Fruit fly (Drosophila melanogaster) whole organism, adult: ENCODE measurements around the gene CG3199.
A peak's percentile ranks its signal among the peaks of the same experiment; 100 is the strongest.

Experiments
- CG11617 ChIP-seq: fragments of 200-800 bp; sonication (Bioruptor generic); optimal IDR thresholded peaks from 2 replicates; lab custom pipeline; 2017; ENCODE audit warnings: mild to moderate bottlenecking, missing biosample characterization, missing genetic modification reagents, missing genetic modification characterization
- CG12768 ChIP-seq: fragments of 200-800 bp; sonication (Bioruptor generic); optimal IDR thresholded peaks from 2 replicates; lab custom pipeline; 2017; ENCODE audit warnings: missing biosample characterization, missing genetic modification characterization, mild to moderate bottlenecking, moderate library complexity, missing genetic modification reagents
- CG14711 ChIP-seq: fragments of 200-800 bp; sonication (Bioruptor generic); optimal IDR thresholded peaks from 2 replicates; lab custom pipeline; 2018; ENCODE audit warnings: missing biosample characterization, mild to moderate bottlenecking, missing genetic modification characterization, moderate library complexity
- CG1620 ChIP-seq: fragments of 200-800 bp; sonication (Bioruptor generic); optimal IDR thresholded peaks from 2 replicates; lab custom pipeline; 2016; ENCODE audit warnings: missing biosample characterization, missing genetic modification characterization
- CG33017 ChIP-seq: fragments of 200-800 bp; sonication (Bioruptor generic); optimal IDR thresholded peaks from 2 replicates; lab custom pipeline; 2018; ENCODE audit warnings: missing biosample characterization, mild to moderate bottlenecking, missing genetic modification characterization, moderate library complexity
- CG5204 ChIP-seq: fragments of 200-800 bp; sonication (Bioruptor generic); optimal IDR thresholded peaks from 2 replicates; lab custom pipeline; 2016; ENCODE audit warnings: missing biosample characterization, missing genetic modification characterization
- CG7045 ChIP-seq: fragments of 200-800 bp; sonication (Bioruptor generic); optimal IDR thresholded peaks from 2 replicates; lab custom pipeline; 2017; ENCODE audit warnings: missing biosample characterization, mild to moderate bottlenecking, missing genetic modification characterization
- CG7101 ChIP-seq: fragments of 200-800 bp; sonication (Bioruptor generic); optimal IDR thresholded peaks from 2 replicates; lab custom pipeline; 2018; ENCODE audit warnings: missing biosample characterization, mild to moderate bottlenecking, missing genetic modification characterization, moderate library complexity
- Clk ChIP-seq: fragments of 200-800 bp; sonication (Bioruptor generic); optimal IDR thresholded peaks from 2 replicates; lab custom pipeline; 2017; ENCODE audit warnings: missing biosample characterization, missing genetic modification characterization
- Crg-1 ChIP-seq: fragments of 200-800 bp; sonication (Bioruptor generic); optimal IDR thresholded peaks from 2 replicates; lab custom pipeline; 2016; ENCODE audit warnings: missing biosample characterization, missing genetic modification characterization
- Hr96 ChIP-seq: fragments of 200-800 bp; sonication (Bioruptor generic); optimal IDR thresholded peaks from 2 replicates; lab custom pipeline; 2016; ENCODE audit warnings: missing biosample characterization, missing genetic modification characterization
- Mnt ChIP-seq: fragments of 200-800 bp; sonication (Bioruptor generic); optimal IDR thresholded peaks from 2 replicates; lab custom pipeline; 2016; ENCODE audit warnings: missing biosample characterization, mild to moderate bottlenecking, missing genetic modification characterization
- bab1 ChIP-seq: fragments of 200-800 bp; sonication (Bioruptor generic); optimal IDR thresholded peaks from 3 replicates; lab custom pipeline; 2019; ENCODE audit warnings: missing biosample characterization, mild to moderate bottlenecking, missing genetic modification characterization, moderate library complexity
- cic ChIP-seq: fragments of 200-800 bp; sonication (Bioruptor generic); optimal IDR thresholded peaks from 2 replicates; lab custom pipeline; 2017; ENCODE audit warnings: missing biosample characterization, mild to moderate bottlenecking, missing genetic modification characterization, moderate library complexity
- cnc ChIP-seq, 2 experiments: fragments of >200 bp; optimal IDR thresholded peaks; 2 replicates each; lab custom pipeline; 2017
- kay ChIP-seq: fragments of 200-800 bp; sonication (Bioruptor generic); peaks from one replicate; lab custom pipeline; 2016; ENCODE audit warnings: missing biosample characterization, missing genetic modification characterization, borderline replicate concordance
- ovo ChIP-seq: fragments of 200-800 bp; sonication (Bioruptor generic); optimal IDR thresholded peaks from 2 replicates; lab custom pipeline; 2016; ENCODE audit warnings: missing biosample characterization, missing genetic modification characterization
- pad ChIP-seq: fragments of 200-800 bp; sonication (Bioruptor generic); optimal IDR thresholded peaks from 3 replicates; lab custom pipeline; 2017; ENCODE audit warnings: missing biosample characterization, missing genetic modification characterization, mild to moderate bottlenecking, moderate library complexity, missing genetic modification reagents
- tj ChIP-seq: fragments of 200-800 bp; sonication (Bioruptor generic); optimal IDR thresholded peaks from 3 replicates; lab custom pipeline; 2017; ENCODE audit warnings: missing biosample characterization, mild to moderate bottlenecking, missing genetic modification characterization, moderate library complexity
- toe ChIP-seq: fragments of 200-800 bp; sonication (Bioruptor generic); optimal IDR thresholded peaks from 2 replicates; lab custom pipeline; 2016; ENCODE audit warnings: missing biosample characterization, missing genetic modification characterization

CG3199 gene

dm6 chr3R:14162176-14162759, at the start of gene CG3199:
CG3199 (plus strand) TSS chr3R:14162709.
- TF ChIP-seq kay (no peak), tj (GFP tag; lab: Kevin White, UChicago) (no peak), Clk (no peak), CG5204 (GFP tag; lab: Kevin White, UChicago) (no peak), CG33017 (no peak), CG7045 (no peak), pad (GFP tag; lab: Kevin White, UChicago) (no peak), CG11617 (GFP tag; lab: Kevin White, UChicago) (no peak), Crg-1 (no peak)

dm6 chr3R:14116088-14116487, 46.4 kb upstream of the CG3199 start:
- TF ChIP-seq CG12768 (GFP tag; lab: Kevin White, UChicago) (no peak), CG5204 (GFP tag; lab: Kevin White, UChicago) (no peak), ovo (GFP tag; lab: Kevin White, UChicago) (no peak), Clk (no peak), toe (GFP tag; lab: Kevin White, UChicago) (no peak), Mnt (GFP tag; lab: Kevin White, UChicago) (no peak), pad (GFP tag; lab: Kevin White, UChicago) (no peak), CG14711 (tag; lab: Kevin White, UChicago) (no peak), CG7045 (no peak), cnc (optimal IDR thresholded peaks at IDR 0.05; lab: Kevin White, UChicago) (no peak), tj (GFP tag; lab: Kevin White, UChicago) (no peak), bab1 (no peak)

- TF ChIP-seq cic (no peak), Mnt (GFP tag; lab: Kevin White, UChicago) (no peak), CG12768 (GFP tag; lab: Kevin White, UChicago) (no peak), pad (GFP tag; lab: Kevin White, UChicago) (no peak), Hr96 (GFP tag; lab: Kevin White, UChicago) (no peak), CG7101 (tag; lab: Kevin White, UChicago) (no peak), Clk (no peak)
Observed at dm6 chr3R:14118350-14118749, 44.2 kb upstream of the CG3199 start, which contains the start of gene Kif19A. Kif19A (minus strand) TSS chr3R:14118450.

- TF ChIP-seq cic (peak; percentile 33), Crg-1 (peak; percentile 86), kay (peak; percentile 93), CG33017 (peak; percentile 43), ovo (GFP tag; lab: Kevin White, UChicago) (peak; percentile 56), CG1620 (GFP tag; lab: Kevin White, UChicago) (peak; percentile 86), CG7045 (peak; percentile 50), CG5204 (GFP tag; lab: Kevin White, UChicago) (peak; percentile 79), toe (GFP tag; lab: Kevin White, UChicago) (peak; percentile 66), pad (GFP tag; lab: Kevin White, UChicago) (peak; percentile 67), Hr96 (GFP tag; lab: Kevin White, UChicago) (peak; percentile 50), CG7101 (tag; lab: Kevin White, UChicago) (peak; percentile 79), CG11617 (GFP tag; lab: Kevin White, UChicago) (peak; percentile 54), Clk (no peak), cnc (optimal IDR thresholded peaks at IDR 0.05; lab: Kevin White, UChicago) (no peak), bab1 (peak; percentile 68), CG12768 (GFP tag; lab: Kevin White, UChicago) (peak; percentile 69), tj (GFP tag; lab: Kevin White, UChicago) (peak; percentile 28), Mnt (GFP tag; lab: Kevin White, UChicago) (peak; percentile 66), CG14711 (tag; lab: Kevin White, UChicago) (peak; percentile 79)
Observed at dm6 chr3R:14122347-14122812, 40.1 kb upstream of the CG3199 start, which contains the start of the genes Abi and twf. Abi (minus strand) TSS chr3R:14122420. twf (plus strand) TSS chr3R:14122654.

dm6 chr3R:14125479-14126121, 36.9 kb upstream of the CG3199 start, which contains the start of the genes 140up and Polr2B:
140up (minus strand) TSS chr3R:14125548.
Polr2B (plus strand) TSS chr3R:14125791.
- TF ChIP-seq CG12768 (GFP tag; lab: Kevin White, UChicago) (peak; percentile 96), CG7045 (peak; percentile 95), Mnt (GFP tag; lab: Kevin White, UChicago) (peak; percentile 86), pad (GFP tag; lab: Kevin White, UChicago) (peak; percentile 90), CG11617 (GFP tag; lab: Kevin White, UChicago) (peak; percentile 94), cnc (optimal IDR thresholded peaks at IDR 0.05; lab: Kevin White, UChicago) (no peak), Clk (peak; percentile 92), cic (peak; percentile 61), ovo (GFP tag; lab: Kevin White, UChicago) (peak; percentile 93), CG14711 (tag; lab: Kevin White, UChicago) (peak; percentile 92), bab1 (peak; percentile 93), CG1620 (GFP tag; lab: Kevin White, UChicago) (peak; percentile 79), toe (GFP tag; lab: Kevin White, UChicago) (peak; percentile 87), CG7101 (tag; lab: Kevin White, UChicago) (peak; percentile 96), CG5204 (GFP tag; lab: Kevin White, UChicago) (peak; percentile 77), Crg-1 (peak; percentile 96), tj (GFP tag; lab: Kevin White, UChicago) (peak; percentile 72), Hr96 (GFP tag; lab: Kevin White, UChicago) (peak; percentile 74), CG33017 (peak; percentile 92), kay (no peak)
